Worm (Caenorhabditis elegans) whole organism, young adult: ENCODE results near the gene nmad-1.

Experiments used
- B0261.1 ChIP-seq: sonication (generic microtip); optimal IDR thresholded peaks from 2 replicates; lab custom pipeline; 2016; ENCODE audit warnings: mild to moderate bottlenecking, missing genetic modification characterization, moderate library complexity, missing compliant biosample characterization
- F10E7.11 ChIP-seq: sonication (generic microtip); optimal IDR thresholded peaks from 2 replicates; lab custom pipeline; 2017; ENCODE audit warnings: mild to moderate bottlenecking, missing genetic modification characterization, moderate library complexity, missing compliant biosample characterization
- F37B4.10 ChIP-seq: fragments of 200-800 bp; sonication (Bioruptor generic); IDR thresholded peaks from 2 replicates; pipeline ENCODE4 v1.3.6; 2022; ENCODE audit warnings: missing genetic modification characterization, missing compliant biosample characterization
- F49E8.2 ChIP-seq: sonication (generic microtip); optimal IDR thresholded peaks from 3 replicates; lab custom pipeline; 2017; ENCODE audit warnings: missing genetic modification characterization, mild to moderate bottlenecking, missing compliant biosample characterization, antibody characterized with exemption, moderate library complexity; ENCODE audit not compliant: insufficient read depth
- F52B5.7 ChIP-seq: sonication (generic microtip); optimal IDR thresholded peaks from 2 replicates; lab custom pipeline; 2016; ENCODE audit warnings: mild to moderate bottlenecking, missing genetic modification characterization, missing compliant biosample characterization
- F57C9.4 ChIP-seq: sonication (generic microtip); optimal IDR thresholded peaks from 2 replicates; lab custom pipeline; 2017; ENCODE audit warnings: mild to moderate bottlenecking, missing genetic modification characterization, missing compliant biosample characterization
- K11D2.4 ChIP-seq: fragments of 200-800 bp; sonication (Bioruptor generic); IDR thresholded peaks from 2 replicates; pipeline ENCODE4 v1.3.6; 2022; ENCODE audit warnings: missing genetic modification reagents, missing genetic modification characterization, missing compliant biosample characterization
- T26A5.8 ChIP-seq: sonication (generic microtip); optimal IDR thresholded peaks from 2 replicates; lab custom pipeline; 2016; ENCODE audit warnings: missing genetic modification characterization, missing compliant biosample characterization
- Y56A3A.18 ChIP-seq: fragments of 200-800 bp; sonication (Bioruptor generic); IDR thresholded peaks from 2 replicates; pipeline ENCODE4 v1.3.6; 2022; ENCODE audit warnings: missing genetic modification reagents, missing genetic modification characterization, missing compliant biosample characterization
- Y79H2A.3 ChIP-seq: fragments of 200-800 bp; sonication (Bioruptor generic); conservative IDR thresholded peaks from 2 replicates; pipeline ENCODE4 v1.3.6; 2022; ENCODE audit warnings: missing genetic modification reagents, missing genetic modification characterization, missing compliant biosample characterization
- akir-1 ChIP-seq: fragments of 200-800 bp; sonication (Bioruptor generic); optimal IDR thresholded peaks from 2 replicates; lab custom pipeline; 2018; ENCODE audit warnings: mild to moderate bottlenecking, missing genetic modification characterization, moderate library complexity, missing compliant biosample characterization
- aptf-2 ChIP-seq: fragments of 200-800 bp; sonication (Bioruptor generic); conservative IDR thresholded peaks from 2 replicates; pipeline ENCODE4 v1.3.6; 2022; ENCODE audit warnings: missing genetic modification reagents, missing genetic modification characterization, missing compliant biosample characterization
- attf-3 ChIP-seq: fragments of 200-800 bp; sonication (Bioruptor generic); conservative IDR thresholded peaks from 2 replicates; pipeline ENCODE4 v1.3.6; 2022; ENCODE audit warnings: missing genetic modification reagents, missing genetic modification characterization, missing compliant biosample characterization
- attf-5 ChIP-seq: fragments of 200-800 bp; sonication (Bioruptor generic); optimal IDR thresholded peaks from 2 replicates; lab custom pipeline; 2018; ENCODE audit warnings: mild to moderate bottlenecking, missing genetic modification characterization, missing compliant biosample characterization
- attf-6 ChIP-seq: fragments of 200-800 bp; sonication (Bioruptor generic); IDR thresholded peaks from 2 replicates; pipeline ENCODE4 v1.3.6; 2022; ENCODE audit warnings: missing genetic modification reagents, missing genetic modification characterization, missing compliant biosample characterization
- cebp-2 ChIP-seq: fragments of 200-800 bp; sonication (Bioruptor generic); IDR thresholded peaks from 2 replicates; pipeline ENCODE4 v1.3.6; 2022; ENCODE audit warnings: missing genetic modification characterization, missing compliant biosample characterization
- chd-7 ChIP-seq: sonication (generic microtip); optimal IDR thresholded peaks from 2 replicates; lab custom pipeline; 2016; ENCODE audit warnings: mild to moderate bottlenecking, missing genetic modification characterization, moderate library complexity, missing compliant biosample characterization
- dox-1 ChIP-seq: fragments of 200-800 bp; sonication (Bioruptor generic); IDR thresholded peaks from 2 replicates; pipeline ENCODE4 v1.3.6; 2022; ENCODE audit warnings: missing genetic modification reagents, missing genetic modification characterization, missing compliant biosample characterization
- efl-1 ChIP-seq: fragments of 150-350 bp; optimal IDR thresholded peaks from 2 replicates; lab custom pipeline; 2014; ENCODE audit warnings: missing biosample characterization, missing genetic modification reagents, missing genetic modification characterization
- egl-18 ChIP-seq: fragments of 200-800 bp; sonication (Bioruptor generic); IDR thresholded peaks from 2 replicates; pipeline ENCODE4 v1.3.6; 2022; ENCODE audit warnings: missing genetic modification reagents, missing genetic modification characterization, missing compliant biosample characterization
- ets-4 ChIP-seq: fragments of 200-800 bp; sonication (Bioruptor generic); optimal IDR thresholded peaks from 2 replicates; lab custom pipeline; 2018; ENCODE audit warnings: mild to moderate bottlenecking, missing genetic modification characterization, missing compliant biosample characterization
- hlh-26 ChIP-seq: fragments of 200-800 bp; sonication (Bioruptor generic); conservative IDR thresholded peaks from 2 replicates; pipeline ENCODE4 v1.3.6; 2022; ENCODE audit warnings: missing genetic modification reagents, missing genetic modification characterization, missing compliant biosample characterization
- hmg-1.2 ChIP-seq: fragments of 200-800 bp; sonication (Bioruptor generic); IDR thresholded peaks from 2 replicates; pipeline ENCODE4 v1.3.6; 2022; ENCODE audit warnings: missing genetic modification reagents, missing genetic modification characterization, missing compliant biosample characterization
- lag-1 ChIP-seq: fragments of 200-800 bp; sonication (Bioruptor generic); IDR thresholded peaks from 2 replicates; pipeline ENCODE4 v1.3.6; 2022; ENCODE audit warnings: missing genetic modification reagents, missing genetic modification characterization, missing compliant biosample characterization
- lin-40 ChIP-seq: sonication (generic microtip); optimal IDR thresholded peaks from 2 replicates; lab custom pipeline; 2016; ENCODE audit warnings: missing genetic modification characterization, mild to moderate bottlenecking, missing compliant biosample characterization, missing genotype, missing genetic modification reagents
- lin-54 ChIP-seq: fragments of 200-800 bp; sonication (Bioruptor generic); optimal IDR thresholded peaks from 2 replicates; lab custom pipeline; 2018; ENCODE audit warnings: mild to moderate bottlenecking, missing genetic modification characterization, missing compliant biosample characterization
- lsl-1 ChIP-seq: fragments of 200-800 bp; sonication (Bioruptor generic); optimal IDR thresholded peaks from 2 replicates; lab custom pipeline; 2018; ENCODE audit warnings: mild to moderate bottlenecking, missing genetic modification characterization, moderate library complexity, missing compliant biosample characterization
- lsy-27 ChIP-seq: sonication (generic microtip); optimal IDR thresholded peaks from 2 replicates; lab custom pipeline; 2017; ENCODE audit warnings: missing genetic modification characterization, mild to moderate bottlenecking, missing compliant biosample characterization, antibody characterized with exemption, missing genotype, borderline replicate concordance; ENCODE audit not compliant: insufficient read depth
- madf-3 ChIP-seq: fragments of 200-800 bp; sonication (Bioruptor generic); IDR thresholded peaks from 2 replicates; pipeline ENCODE4 v1.3.6; 2022; ENCODE audit warnings: missing genetic modification reagents, missing genetic modification characterization, missing compliant biosample characterization
- madf-8 ChIP-seq: fragments of 200-800 bp; sonication (Bioruptor generic); conservative IDR thresholded peaks from 2 replicates; pipeline ENCODE4 v1.3.6; 2022; ENCODE audit warnings: missing genetic modification reagents, missing genetic modification characterization, missing compliant biosample characterization
- mes-4 ChIP-seq: sonication (generic microtip); optimal IDR thresholded peaks from 2 replicates; lab custom pipeline; 2016; ENCODE audit warnings: missing genotype, missing genetic modification characterization, missing compliant biosample characterization
- nfya-2 ChIP-seq: fragments of 200-800 bp; sonication (Bioruptor generic); IDR thresholded peaks from 2 replicates; pipeline ENCODE4 v1.3.6; 2022; ENCODE audit warnings: missing genetic modification reagents, missing genetic modification characterization, missing compliant biosample characterization
- nhr-120 ChIP-seq: fragments of 200-800 bp; sonication (Bioruptor generic); IDR thresholded peaks from 2 replicates; pipeline ENCODE4 v1.3.6; 2022; ENCODE audit warnings: missing genetic modification characterization, missing compliant biosample characterization
- nhr-179 ChIP-seq: sonication (generic microtip); optimal IDR thresholded peaks from 2 replicates; lab custom pipeline; 2016; ENCODE audit warnings: mild to moderate bottlenecking, missing genetic modification characterization, missing compliant biosample characterization
- nhr-27 ChIP-seq: fragments of 200-800 bp; sonication (Bioruptor generic); optimal IDR thresholded peaks from 2 replicates; lab custom pipeline; 2018; ENCODE audit warnings: mild to moderate bottlenecking, missing genetic modification characterization, moderate library complexity, missing compliant biosample characterization
- rec-8 ChIP-seq, 2 experiments: sonication (generic microtip); optimal IDR thresholded peaks; 2 replicates each; lab custom pipeline; 2016; ENCODE audit warnings: mild to moderate bottlenecking in 2 of 2, missing genetic modification characterization in 2 of 2, missing genetic modification reagents in 2 of 2, missing genotype in 2 of 2, missing biosample characterization in 1 of 2, missing compliant biosample characterization in 1 of 2, moderate library complexity in 1 of 2
- snpc-1.1 ChIP-seq: sonication (generic microtip); optimal IDR thresholded peaks from 2 replicates; lab custom pipeline; 2017; ENCODE audit warnings: missing genetic modification characterization, mild to moderate bottlenecking, missing compliant biosample characterization, antibody characterized with exemption, moderate library complexity, missing genotype, missing genetic modification reagents; ENCODE audit not compliant: insufficient read depth
- snpc-1.3 ChIP-seq: sonication (generic microtip); optimal IDR thresholded peaks from 2 replicates; lab custom pipeline; 2017; ENCODE audit warnings: missing genetic modification characterization, mild to moderate bottlenecking, missing compliant biosample characterization, antibody characterized with exemption, moderate library complexity, missing genotype, missing genetic modification reagents; ENCODE audit not compliant: insufficient read depth
- snpc-4 ChIP-seq, 5 experiments: fragments of 150-350 bp in 1 of 5; sonication (generic microtip) in 4 of 5; optimal IDR thresholded peaks; 2 replicates each; lab custom pipeline; 2014 to 2018; ENCODE audit warnings: missing genetic modification characterization in 5 of 5, missing biosample characterization in 3 of 5, antibody characterized with exemption in 2 of 5, mild to moderate bottlenecking in 2 of 5, missing compliant biosample characterization in 2 of 5, missing genotype in 2 of 5, moderate library complexity in 2 of 5, missing genetic modification reagents in 1 of 5
- tbp1 ChIP-seq: fragments of 200-800 bp; sonication (Bioruptor generic); optimal IDR thresholded peaks from 2 replicates; lab custom pipeline; 2018; ENCODE audit warnings: mild to moderate bottlenecking, missing genetic modification characterization, missing compliant biosample characterization
- tlf-1 ChIP-seq: fragments of 200-800 bp; sonication (Bioruptor generic); optimal IDR thresholded peaks from 2 replicates; lab custom pipeline; 2018; ENCODE audit warnings: mild to moderate bottlenecking, missing genetic modification characterization, missing compliant biosample characterization
- xnd-1 ChIP-seq: sonication (generic microtip); optimal IDR thresholded peaks from 2 replicates; lab custom pipeline; 2016; ENCODE audit warnings: missing genotype, missing genetic modification reagents, missing genetic modification characterization, missing compliant biosample characterization
- ztf-25 ChIP-seq: fragments of 200-800 bp; sonication (Bioruptor generic); IDR thresholded peaks from 2 replicates; pipeline ENCODE4 v1.3.6; 2022; ENCODE audit warnings: missing genetic modification reagents, missing genetic modification characterization, missing compliant biosample characterization
- ztf-6 ChIP-seq: fragments of 200-800 bp; sonication (Bioruptor generic); IDR thresholded peaks from 2 replicates; pipeline ENCODE4 v1.3.6; 2022; ENCODE audit warnings: missing genetic modification reagents, missing genetic modification characterization, missing compliant biosample characterization

nmad-1 gene

ce11 chrIII:5603439-5603986, 48.8 kb upstream of the nmad-1 start, which contains the start of gene madf-11 (continued):
- no peak for TF ChIP-seq lag-1 (GFP tag; lab: Robert Waterston, UW)
- TF ChIP-seq nhr-179 (tag; lab: Kevin White, UChicago) = no peak
- no peak for TF ChIP-seq cebp-2
- TF ChIP-seq hmg-1.2 (GFP tag; lab: Robert Waterston, UW) = peak; percentile 57; the same call in 1 of the 2 replicates
- peak; percentile 33; the same call in 1 of the 2 replicates for TF ChIP-seq dox-1 (GFP tag; lab: Robert Waterston, UW)
- no peak for TF ChIP-seq lsy-27 (tag; lab: Kevin White, UChicago)
- TF ChIP-seq attf-5 (GFP tag; lab: Kevin White, UChicago) = peak; percentile 88
- no peak for TF ChIP-seq rec-8 (tag; optimal IDR thresholded peaks at IDR 0.05; lab: Kevin White, UChicago)
- no peak for TF ChIP-seq hlh-26 (GFP tag; lab: Robert Waterston, UW)

- no peak for TF ChIP-seq Y79H2A.3 (GFP tag; lab: Robert Waterston, UW)
- TF ChIP-seq B0261.1 = peak; percentile 89
- peak; percentile 92 for TF ChIP-seq Y56A3A.18 (GFP tag; lab: Robert Waterston, UW)
- TF ChIP-seq F52B5.7 (tag; lab: Kevin White, UChicago) = peak; percentile 94
- peak; percentile 68 for TF ChIP-seq snpc-4 (GFP tag; optimal IDR thresholded peaks at IDR 0.05; lab: Kevin White, UChicago)
- peak; percentile 18 to 71 (median 64) for TF ChIP-seq snpc-4 (tag; optimal IDR thresholded peaks at IDR 0.05; lab: Kevin White, UChicago)
- peak; percentile 81 for TF ChIP-seq F10E7.11 (tag; lab: Kevin White, UChicago)
- peak; percentile 41 for TF ChIP-seq nhr-27
- TF ChIP-seq madf-8 (GFP tag; lab: Robert Waterston, UW) = peak; percentile 19; the same call in 1 of the 2 replicates
- TF ChIP-seq tlf-1 (GFP tag; lab: Kevin White, UChicago) = peak; percentile 74
- TF ChIP-seq tbp1 (GFP tag; lab: Kevin White, UChicago) = peak; percentile 97
- peak; percentile 56; the same call in 1 of the 2 replicates for TF ChIP-seq attf-3 (GFP tag; lab: Robert Waterston, UW)
- TF ChIP-seq nhr-120 (GFP tag; lab: Robert Waterston, UW) = 0 out of 2 replicates have a peak, but pooled peaks have one; percentile 87
- peak; percentile 87 for TF ChIP-seq mes-4 (tag; lab: Kevin White, UChicago)
- peak; percentile 75 for TF ChIP-seq lin-54 (GFP tag; lab: Kevin White, UChicago)
- peak; percentile 86 for TF ChIP-seq snpc-1.3 (tag; lab: Kevin White, UChicago)
- peak; percentile 95 for TF ChIP-seq chd-7 (tag; lab: Kevin White, UChicago)
- peak; percentile 79; the same call in 1 of the 2 replicates for TF ChIP-seq egl-18 (GFP tag; lab: Robert Waterston, UW)
- no peak for TF ChIP-seq akir-1 (GFP tag; lab: Kevin White, UChicago)
- peak; percentile 91 for TF ChIP-seq F49E8.2 (tag; lab: Kevin White, UChicago)
- 0 out of 2 replicates have a peak, but pooled peaks have one; percentile 67 for TF ChIP-seq nfya-2
- 0 out of 2 replicates have a peak, but pooled peaks have one; percentile 49 for TF ChIP-seq K11D2.4 (GFP tag; lab: Robert Waterston, UW)
- TF ChIP-seq lsl-1 (GFP tag; lab: Kevin White, UChicago) = peak; percentile 78
- TF ChIP-seq ets-4 (GFP tag; lab: Kevin White, UChicago) = peak; percentile 84
- TF ChIP-seq madf-3 (GFP tag; lab: Robert Waterston, UW) = peak; percentile 67; the same call in 1 of the 2 replicates
- peak; percentile 80 for TF ChIP-seq lin-40
- peak; percentile 67; the same call in 1 of the 2 replicates for TF ChIP-seq aptf-2 (GFP tag; lab: Robert Waterston, UW)
- peak; percentile 57 for TF ChIP-seq F57C9.4
- peak; percentile 57 for TF ChIP-seq snpc-1.1
- TF ChIP-seq F37B4.10 (GFP tag; lab: Robert Waterston, UW) = 0 out of 2 replicates have a peak, but pooled peaks have one; percentile 71
- TF ChIP-seq xnd-1 (tag; lab: Kevin White, UChicago) = no peak
- TF ChIP-seq ztf-6 = 0 out of 2 replicates have a peak, but pooled peaks have one; percentile 31
- 0 out of 2 replicates have a peak, but pooled peaks have one; percentile 72 for TF ChIP-seq attf-6 (GFP tag; lab: Robert Waterston, UW)
- peak; percentile 76 for TF ChIP-seq T26A5.8
- TF ChIP-seq efl-1 (GFP tag; lab: Kevin White, UChicago) = no peak
- no peak; the same call in 1 of the 2 replicates for TF ChIP-seq ztf-25 (GFP tag; lab: Robert Waterston, UW)
Measured at ce11 chrIII:5601999-5602398, 47.3 kb upstream of the nmad-1 start.
